Worm (Caenorhabditis elegans) whole organism, L3 larva: ENCODE measurements around the gene F14F8.8.

ENCODE experiments used
- R02D3.7 ChIP-seq: fragments of 150-350 bp; optimal IDR thresholded peaks from 2 replicates; lab custom pipeline; 2014; ENCODE audit warnings: missing biosample characterization, missing genetic modification characterization
- ZK546.5 ChIP-seq: sonication (generic microtip); optimal IDR thresholded peaks from 2 replicates; lab custom pipeline; 2017; ENCODE audit warnings: missing biosample characterization, missing genetic modification characterization
- aly-2 ChIP-seq: fragments of 150-350 bp; optimal IDR thresholded peaks from 2 replicates; lab custom pipeline; 2014; ENCODE audit warnings: missing biosample characterization, missing genetic modification characterization
- ceh-16 ChIP-seq: sonication (generic microtip); optimal IDR thresholded peaks from 2 replicates; lab custom pipeline; 2017; ENCODE audit warnings: missing biosample characterization, missing genetic modification characterization
- ceh-28 ChIP-seq: fragments of 150-350 bp; optimal IDR thresholded peaks from 2 replicates; lab custom pipeline; 2014; ENCODE audit warnings: missing biosample characterization, missing genetic modification reagents, missing genetic modification characterization
- ceh-82 ChIP-seq: fragments of 150-350 bp; optimal IDR thresholded peaks from 2 replicates; lab custom pipeline; 2014; ENCODE audit warnings: missing biosample characterization, missing genetic modification characterization
- ceh-9 ChIP-seq: sonication (generic microtip); optimal IDR thresholded peaks from 2 replicates; lab custom pipeline; 2018; ENCODE audit warnings: missing biosample characterization, missing genetic modification characterization
- daf-12 ChIP-seq: fragments of 150-350 bp; optimal IDR thresholded peaks from 2 replicates; lab custom pipeline; 2014; ENCODE audit warnings: missing biosample characterization, missing genetic modification reagents, missing genetic modification characterization
- egl-27 ChIP-seq: sonication (generic microtip); optimal IDR thresholded peaks from 4 replicates; lab custom pipeline; 2017; ENCODE audit warnings: missing biosample characterization, missing genetic modification reagents, missing genetic modification characterization
- egl-5 ChIP-seq: fragments of 150-350 bp; optimal IDR thresholded peaks from 2 replicates; lab custom pipeline; 2017; ENCODE audit warnings: missing biosample characterization, missing genetic modification reagents, missing genetic modification characterization, inconsistent platforms
- elt-1 ChIP-seq: fragments of 150-350 bp; optimal IDR thresholded peaks from 2 replicates; lab custom pipeline; 2014; ENCODE audit warnings: missing biosample characterization, missing genetic modification characterization
- elt-2 ChIP-seq: sonication (generic microtip); optimal IDR thresholded peaks from 2 replicates; lab custom pipeline; 2016; ENCODE audit warnings: missing genetic modification reagents, mild to moderate bottlenecking, missing genetic modification characterization, missing compliant biosample characterization
- elt-3 ChIP-seq, 3 experiments: fragments of 150-350 bp in 1 of 3; sonication (generic microtip) in 2 of 3; optimal IDR thresholded peaks; 2 replicates in 2 of 3; 4 replicates in 1 of 3; lab custom pipeline; 2014 to 2017; ENCODE audit warnings: missing biosample characterization in 3 of 3, missing genetic modification characterization in 3 of 3
- fkh-10 ChIP-seq: sonication (generic microtip); optimal IDR thresholded peaks from 2 replicates; lab custom pipeline; 2017; ENCODE audit warnings: missing biosample characterization, missing genetic modification reagents, missing genetic modification characterization
- hmg-11 ChIP-seq: sonication (generic microtip); optimal IDR thresholded peaks from 2 replicates; lab custom pipeline; 2016; ENCODE audit warnings: missing genetic modification characterization, missing compliant biosample characterization
- lin-15B ChIP-seq: fragments of 150-350 bp; optimal IDR thresholded peaks from 2 replicates; lab custom pipeline; 2014; ENCODE audit warnings: missing biosample characterization, missing genetic modification characterization
- lin-39 ChIP-seq: fragments of 150-350 bp; optimal IDR thresholded peaks from 2 replicates; lab custom pipeline; 2018; ENCODE audit warnings: missing biosample characterization, missing genetic modification reagents, missing genetic modification characterization
- mml-1 ChIP-seq: fragments of 150-350 bp; sonication (generic microtip); optimal IDR thresholded peaks from 3 replicates; lab custom pipeline; 2014; ENCODE audit warnings: missing biosample characterization, missing genetic modification characterization
- nfya-1 ChIP-seq: sonication (generic microtip); optimal IDR thresholded peaks from 2 replicates; lab custom pipeline; 2017; ENCODE audit warnings: missing genetic modification characterization, mild to moderate bottlenecking, missing compliant biosample characterization, antibody characterized with exemption, moderate library complexity; ENCODE audit not compliant: insufficient read depth
- nhr-11 ChIP-seq: fragments of 150-350 bp; optimal IDR thresholded peaks from 2 replicates; lab custom pipeline; 2014; ENCODE audit warnings: missing biosample characterization, missing genetic modification characterization
- nhr-12 ChIP-seq: fragments of 150-350 bp; optimal IDR thresholded peaks from 2 replicates; lab custom pipeline; 2014; ENCODE audit warnings: missing biosample characterization, missing genetic modification characterization
- nhr-23 ChIP-seq: fragments of 150-350 bp; optimal IDR thresholded peaks from 2 replicates; lab custom pipeline; 2014; ENCODE audit warnings: missing biosample characterization, missing genetic modification reagents, missing genetic modification characterization
- nhr-25 ChIP-seq: sonication (generic microtip); optimal IDR thresholded peaks from 2 replicates; lab custom pipeline; 2017; ENCODE audit warnings: missing biosample characterization, missing genetic modification characterization
- nhr-43 ChIP-seq: sonication (generic microtip); optimal IDR thresholded peaks from 2 replicates; lab custom pipeline; 2016; ENCODE audit warnings: mild to moderate bottlenecking, missing genetic modification characterization, missing compliant biosample characterization; ENCODE audit not compliant: poor library complexity, severe bottlenecking
- nhr-67 ChIP-seq: fragments of 150-350 bp; optimal IDR thresholded peaks from 2 replicates; lab custom pipeline; 2014; ENCODE audit warnings: missing biosample characterization, missing genetic modification characterization
- nhr-77 ChIP-seq: fragments of 150-350 bp; optimal IDR thresholded peaks from 2 replicates; lab custom pipeline; 2014; ENCODE audit warnings: missing biosample characterization, missing genetic modification characterization
- pha-4 ChIP-seq: fragments of 150-350 bp; optimal IDR thresholded peaks from 2 replicates; lab custom pipeline; 2014; ENCODE audit warnings: missing biosample characterization, missing genetic modification reagents, missing genetic modification characterization
- sea-2 ChIP-seq: fragments of 150-350 bp; sonication (generic microtip); optimal IDR thresholded peaks from 4 replicates; lab custom pipeline; 2014; ENCODE audit warnings: missing biosample characterization, missing genetic modification reagents, missing genetic modification characterization
- unc-39 ChIP-seq: sonication (generic microtip); optimal IDR thresholded peaks from 4 replicates; lab custom pipeline; 2017; ENCODE audit warnings: missing biosample characterization, missing genetic modification characterization
- zag-1 ChIP-seq: fragments of 150-350 bp; optimal IDR thresholded peaks from 2 replicates; lab custom pipeline; 2014; ENCODE audit warnings: missing biosample characterization, missing genetic modification characterization
- ztf-11 ChIP-seq: fragments of 150-350 bp; optimal IDR thresholded peaks from 2 replicates; lab custom pipeline; 2014; ENCODE audit warnings: missing biosample characterization, missing genetic modification characterization

The F14F8.8 gene

ce11 chrV:16645201-16645940 lies 26.7 kb downstream of the F14F8.8 start, which contains the start of gene W06G6.17:
Gene W06G6.17 (minus strand): TSS chrV:16645251.
- no peak for TF ChIP-seq ceh-16 (tag; lab: Kevin White, UChicago)
- TF ChIP-seq ZK546.5 (tag; lab: Kevin White, UChicago) = no peak
- peak; percentile 11 for TF ChIP-seq elt-2 (tag; lab: Kevin White, UChicago)
- TF ChIP-seq ceh-82 = no peak

ce11 chrV:16643558-16643957 lies 28.5 kb downstream of the F14F8.8 start, which contains the start of gene srw-77:
Gene srw-77 (minus strand): TSS chrV:16643658.
- TF ChIP-seq nfya-1 (tag; lab: Kevin White, UChicago) = no peak
- TF ChIP-seq sea-2 (GFP tag; lab: Kevin White, UChicago) = no peak
- no peak for TF ChIP-seq pha-4 (tag; lab: Kevin White, UChicago)
- no peak for TF ChIP-seq lin-39 (tag; lab: Kevin White, UChicago)
- TF ChIP-seq nhr-25 (tag; lab: Kevin White, UChicago) = no peak
- TF ChIP-seq fkh-10 (GFP tag; lab: Kevin White, UChicago) = no peak
- no peak for TF ChIP-seq unc-39
- no peak for TF ChIP-seq nhr-77
- TF ChIP-seq hmg-11 (tag; lab: Kevin White, UChicago) = no peak
- TF ChIP-seq lin-15B = no peak
- TF ChIP-seq R02D3.7 (tag; lab: Kevin White, UChicago) = no peak
- no peak for TF ChIP-seq mml-1 (tag; lab: Kevin White, UChicago)
- no peak for TF ChIP-seq egl-5 (tag; lab: Kevin White, UChicago)
- no peak for TF ChIP-seq daf-12 (tag; lab: Kevin White, UChicago)
- no peak for TF ChIP-seq zag-1 (tag; lab: Kevin White, UChicago)
- no peak for TF ChIP-seq ceh-16 (tag; lab: Kevin White, UChicago)
- TF ChIP-seq ztf-11 = no peak
- TF ChIP-seq, all 47 proteins: peak for 0

- TF ChIP-seq elt-2 (tag; lab: Kevin White, UChicago) (peak; percentile 32), daf-12 (tag; lab: Kevin White, UChicago) (no peak), pha-4 (tag; lab: Kevin White, UChicago) (no peak), nhr-23 (no peak), aly-2 (tag; lab: Kevin White, UChicago) (no peak), egl-27 (no peak), fkh-10 (GFP tag; lab: Kevin White, UChicago) (no peak), nhr-77 (no peak)
Measured at ce11 chrV:16640366-16640765, 31.7 kb downstream of the F14F8.8 start.

ce11 chrV:16638204-16638603 lies 33.9 kb downstream of the F14F8.8 start, which contains the start of gene srw-76:
Gene srw-76 (minus strand): TSS chrV:16638304.
- TF ChIP-seq mml-1 (tag; lab: Kevin White, UChicago) (no peak), ztf-11 (no peak), ceh-16 (tag; lab: Kevin White, UChicago) (no peak), elt-1 (tag; lab: Kevin White, UChicago) (no peak), nhr-67 (tag; lab: Kevin White, UChicago) (no peak), lin-15B (no peak), elt-3 (tag; optimal IDR thresholded peaks at IDR 0.05; lab: Kevin White, UChicago) (no peak), ceh-9 (tag; lab: Kevin White, UChicago) (no peak), nhr-43 (tag; lab: Kevin White, UChicago) (no peak), ceh-28 (tag; lab: Kevin White, UChicago) (no peak), daf-12 (tag; lab: Kevin White, UChicago) (no peak), pha-4 (tag; lab: Kevin White, UChicago) (no peak), unc-39 (no peak), nhr-11 (tag; lab: Kevin White, UChicago) (no peak)

- TF ChIP-seq nhr-12 (tag; lab: Kevin White, UChicago) (no peak), elt-2 (tag; lab: Kevin White, UChicago) (peak; percentile 28), nhr-43 (tag; lab: Kevin White, UChicago) (no peak)
Measured at ce11 chrV:16635911-16636310, 36.2 kb downstream of the F14F8.8 start, which contains the start of gene mltn-11. Gene mltn-11 (plus strand): TSS chrV:16636186.
